Worm (Caenorhabditis elegans) whole organism, early embryonic: ENCODE measurements around the gene F59A2.5.

Experiments
- B0310.2 ChIP-seq: sonication (generic microtip); optimal IDR thresholded peaks from 2 replicates; lab custom pipeline; 2016; ENCODE audit warnings: mild to moderate bottlenecking, missing genetic modification characterization, missing compliant biosample characterization
- F13C5.2 ChIP-seq: sonication (generic microtip); optimal IDR thresholded peaks from 2 replicates; lab custom pipeline; 2017; ENCODE audit warnings: mild to moderate bottlenecking, missing genetic modification characterization, inconsistent platforms, missing compliant biosample characterization
- aly-1 ChIP-seq: sonication (generic microtip); optimal IDR thresholded peaks from 2 replicates; lab custom pipeline; 2016; ENCODE audit warnings: missing genetic modification characterization, missing compliant biosample characterization
- ama-1 ChIP-seq: fragments of 150-350 bp; optimal IDR thresholded peaks from 2 replicates; lab custom pipeline; 2014
- ceh-13 ChIP-seq: fragments of 200-800 bp; sonication (Bioruptor generic); optimal IDR thresholded peaks from 2 replicates; lab custom pipeline; 2018; ENCODE audit warnings: mild to moderate bottlenecking, missing genetic modification characterization, missing compliant biosample characterization
- ceh-36 ChIP-seq: sonication (generic microtip); optimal IDR thresholded peaks from 2 replicates; lab custom pipeline; 2016; ENCODE audit warnings: missing genetic modification characterization, inconsistent platforms, missing compliant biosample characterization
- ets-7 ChIP-seq: sonication (generic microtip); optimal IDR thresholded peaks from 2 replicates; lab custom pipeline; 2016; ENCODE audit warnings: missing genotype, missing genetic modification characterization, missing compliant biosample characterization
- flt-1 ChIP-seq: fragments of 200-800 bp; sonication (Bioruptor generic); IDR thresholded peaks from 2 replicates; pipeline ENCODE4 v1.3.6; 2022; ENCODE audit warnings: missing genetic modification characterization, missing compliant biosample characterization
- hmbx-1 ChIP-seq: sonication (generic microtip); optimal IDR thresholded peaks from 2 replicates; lab custom pipeline; 2016; ENCODE audit warnings: mild to moderate bottlenecking, missing genetic modification characterization, missing compliant biosample characterization
- hmg-4 ChIP-seq: fragments of 200-800 bp; sonication (Bioruptor generic); optimal IDR thresholded peaks from 2 replicates; lab custom pipeline; 2018; ENCODE audit warnings: mild to moderate bottlenecking, missing genetic modification characterization, missing compliant biosample characterization
- hnd-1 ChIP-seq: sonication (generic microtip); optimal IDR thresholded peaks from 2 replicates; lab custom pipeline; 2016; ENCODE audit warnings: missing genetic modification characterization, missing compliant biosample characterization
- pes-1 ChIP-seq: fragments of 200-800 bp; sonication (Bioruptor generic); IDR thresholded peaks from 2 replicates; pipeline ENCODE4 v1.3.6; 2022; ENCODE audit warnings: missing genetic modification reagents, missing genetic modification characterization, missing compliant biosample characterization
- scrt-1 ChIP-seq: fragments of 200-800 bp; sonication (Bioruptor generic); IDR thresholded peaks from 2 replicates; pipeline ENCODE4 v1.3.6; 2022; ENCODE audit warnings: missing genetic modification characterization, missing compliant biosample characterization
- sea-1 ChIP-seq: fragments of 200-800 bp; sonication (Bioruptor generic); conservative IDR thresholded peaks from 2 replicates; pipeline ENCODE4 v1.3.6; 2022; ENCODE audit warnings: missing genetic modification characterization, missing compliant biosample characterization
- tbx-11 ChIP-seq: fragments of 200-800 bp; sonication (Bioruptor generic); IDR thresholded peaks from 2 replicates; pipeline ENCODE4 v1.3.6; 2022; ENCODE audit warnings: missing genetic modification characterization, missing compliant biosample characterization
- tbx-37 ChIP-seq: fragments of 200-800 bp; sonication (Bioruptor generic); conservative IDR thresholded peaks from 2 replicates; pipeline ENCODE4 v1.3.6; 2022; ENCODE audit warnings: missing genetic modification reagents, missing genetic modification characterization, missing compliant biosample characterization
- tra-4 ChIP-seq: sonication (generic microtip); optimal IDR thresholded peaks from 2 replicates; lab custom pipeline; 2017; ENCODE audit warnings: missing genetic modification characterization, missing compliant biosample characterization

F59A2.5 gene

DNA sequence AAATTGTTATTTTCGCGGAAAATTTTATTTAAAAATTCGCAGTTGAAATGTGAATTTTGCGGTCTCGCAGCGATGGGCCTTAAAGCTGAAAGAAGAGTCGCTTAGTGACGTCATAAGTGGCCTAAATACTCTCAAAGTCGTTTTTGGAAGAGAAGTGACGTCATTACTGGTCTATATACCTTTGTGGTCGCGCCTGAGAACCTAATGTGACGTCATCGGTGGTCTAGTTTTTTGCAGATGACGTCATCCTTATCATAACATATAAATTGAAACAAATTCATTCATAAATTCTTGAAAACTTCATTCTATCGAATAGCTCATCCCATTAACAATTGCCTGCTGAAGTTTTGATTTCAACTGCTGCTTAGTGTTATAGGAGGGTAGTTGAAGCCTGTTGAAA is 27.5 kb upstream of the F59A2.5 start:
- TF ChIP-seq ceh-36: no peak
- no peak for TF ChIP-seq tbx-11 (GFP tag; lab: Robert Waterston, UW)
- no peak for TF ChIP-seq hmg-4
- no peak for TF ChIP-seq flt-1 (GFP tag; lab: Robert Waterston, UW)
- no peak for TF ChIP-seq pes-1 (GFP tag; lab: Robert Waterston, UW)
- no peak for TF ChIP-seq ets-7 (tag; lab: Kevin White, UChicago)
- TF ChIP-seq F13C5.2 (tag; lab: Kevin White, UChicago): no peak
- no peak for TF ChIP-seq aly-1 (tag; lab: Kevin White, UChicago)
- no peak for TF ChIP-seq ama-1 (lab: Kevin White, UChicago)
- no peak for TF ChIP-seq hmbx-1 (tag; lab: Kevin White, UChicago)
- TF ChIP-seq ceh-13 (GFP tag; lab: Kevin White, UChicago): no peak
- no peak for TF ChIP-seq B0310.2 (tag; lab: Kevin White, UChicago)
- no peak for TF ChIP-seq tra-4 (tag; lab: Kevin White, UChicago)

DNA sequence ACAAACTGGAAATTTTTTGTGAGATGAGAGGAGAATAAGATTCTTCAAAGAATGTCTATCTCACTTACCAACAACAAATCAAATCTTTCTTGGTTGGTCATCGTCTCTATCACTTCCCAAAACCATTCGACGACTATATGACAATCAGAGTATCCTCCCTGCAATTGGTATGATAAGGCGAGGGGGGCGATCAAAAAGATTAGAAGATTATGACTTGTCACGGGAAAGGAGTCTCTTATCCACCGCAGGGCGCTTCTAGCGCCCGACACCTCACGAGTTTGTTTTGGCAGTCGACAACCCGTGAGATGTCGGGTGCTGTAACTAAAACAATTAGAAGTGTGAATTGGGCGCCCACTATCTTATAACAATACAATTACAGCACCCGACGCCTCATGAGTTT is 27.0 kb upstream of the F59A2.5 start:
- TF ChIP-seq hmg-4: no peak
- no peak for TF ChIP-seq ceh-13 (GFP tag; lab: Kevin White, UChicago)
- no peak for TF ChIP-seq F13C5.2 (tag; lab: Kevin White, UChicago)
- TF ChIP-seq ceh-36: no peak
- no peak for TF ChIP-seq tbx-37 (GFP tag; lab: Robert Waterston, UW)
- no peak for TF ChIP-seq ets-7 (tag; lab: Kevin White, UChicago)
- TF ChIP-seq B0310.2 (tag; lab: Kevin White, UChicago): no peak
- TF ChIP-seq ama-1 (lab: Kevin White, UChicago): no peak
- no peak for TF ChIP-seq sea-1 (GFP tag; lab: Robert Waterston, UW)
- TF ChIP-seq flt-1 (GFP tag; lab: Robert Waterston, UW): no peak
- TF ChIP-seq tra-4 (tag; lab: Kevin White, UChicago): no peak
- TF ChIP-seq tbx-11 (GFP tag; lab: Robert Waterston, UW): no peak
- no peak for TF ChIP-seq hnd-1 (tag; lab: Kevin White, UChicago)
- TF ChIP-seq aly-1 (tag; lab: Kevin White, UChicago): no peak
- no peak for TF ChIP-seq scrt-1
- no peak for TF ChIP-seq hmbx-1 (tag; lab: Kevin White, UChicago)
- TF ChIP-seq pes-1 (GFP tag; lab: Robert Waterston, UW): no peak

- TF ChIP-seq sea-1 (GFP tag; lab: Robert Waterston, UW) (no peak), B0310.2 (tag; lab: Kevin White, UChicago) (no peak), F13C5.2 (tag; lab: Kevin White, UChicago) (no peak), scrt-1 (no peak), ceh-13 (GFP tag; lab: Kevin White, UChicago) (no peak), pes-1 (GFP tag; lab: Robert Waterston, UW) (no peak), ama-1 (lab: Kevin White, UChicago) (no peak), tbx-11 (GFP tag; lab: Robert Waterston, UW) (no peak), tbx-37 (GFP tag; lab: Robert Waterston, UW) (no peak), tra-4 (tag; lab: Kevin White, UChicago) (no peak), hmg-4 (no peak)
Observed at ce11 chrIII:3381866-3382265, 22.8 kb upstream of the F59A2.5 start.

DNA sequence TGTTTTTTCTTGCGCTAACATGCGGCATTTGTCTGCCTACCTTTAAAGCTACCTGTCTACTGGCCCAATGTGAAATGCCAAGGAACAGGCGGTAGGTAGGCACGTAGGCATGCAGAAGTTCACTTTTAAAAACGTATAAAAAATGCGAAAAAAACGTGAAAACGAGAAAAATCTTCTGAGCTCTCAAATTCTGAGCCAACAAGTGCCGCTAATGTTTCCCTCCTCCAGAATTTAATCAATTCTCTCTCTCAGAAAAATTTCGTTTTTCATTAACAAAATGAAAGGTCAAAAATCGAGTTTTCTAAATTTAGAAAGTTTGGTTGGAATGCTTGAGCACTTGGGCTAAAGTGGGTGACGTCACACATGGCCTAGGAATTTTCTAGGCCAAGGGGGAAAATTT is 22.2 kb upstream of the F59A2.5 start:
- TF ChIP-seq hmbx-1 (tag; lab: Kevin White, UChicago) (no peak), tbx-11 (GFP tag; lab: Robert Waterston, UW) (no peak), scrt-1 (no peak), B0310.2 (tag; lab: Kevin White, UChicago) (no peak), pes-1 (GFP tag; lab: Robert Waterston, UW) (no peak), hnd-1 (tag; lab: Kevin White, UChicago) (no peak), tbx-37 (GFP tag; lab: Robert Waterston, UW) (no peak), F13C5.2 (tag; lab: Kevin White, UChicago) (no peak), ets-7 (tag; lab: Kevin White, UChicago) (no peak), hmg-4 (no peak), ama-1 (lab: Kevin White, UChicago) (no peak), ceh-36 (no peak), sea-1 (GFP tag; lab: Robert Waterston, UW) (no peak), ceh-13 (GFP tag; lab: Kevin White, UChicago) (no peak), aly-1 (tag; lab: Kevin White, UChicago) (no peak), tra-4 (tag; lab: Kevin White, UChicago) (no peak)

- TF ChIP-seq ceh-36 (peak; percentile 52), scrt-1 (peak; percentile 66), pes-1 (GFP tag; lab: Robert Waterston, UW) (peak; percentile 78), tbx-11 (GFP tag; lab: Robert Waterston, UW) (peak; percentile 57; the same call in 1 of the 2 replicates), hmg-4 (peak; percentile 58), hmbx-1 (tag; lab: Kevin White, UChicago) (no peak), flt-1 (GFP tag; lab: Robert Waterston, UW) (0 out of 2 replicates have a peak, but pooled peaks have one; percentile 19), ets-7 (tag; lab: Kevin White, UChicago) (no peak)
Observed at ce11 chrIII:3389426-3390020, 15.1 kb upstream of the F59A2.5 start, which contains the start of the genes elmd-1 and hecw-1. elmd-1 (plus strand) TSS chrIII:3389919. hecw-1 (minus strand) TSS chrIII:3389970.

DNA sequence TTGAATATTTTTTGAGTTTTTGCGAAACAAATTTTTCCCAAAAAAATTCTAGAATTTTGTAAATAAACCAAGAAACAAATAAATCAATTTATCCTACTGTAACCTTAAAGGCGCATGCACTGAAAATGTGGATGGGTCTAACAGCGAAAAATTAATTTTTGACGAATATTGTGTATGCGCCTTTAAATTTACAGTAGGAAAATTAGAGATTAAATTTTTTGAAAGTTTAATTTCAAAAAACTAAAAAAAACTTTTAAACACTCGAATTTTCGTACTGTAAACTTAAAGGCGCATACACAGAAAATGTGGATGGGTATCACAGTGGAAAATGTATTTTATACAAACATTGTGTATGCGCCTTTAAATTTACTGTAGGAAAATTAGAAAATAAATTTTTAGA is 14.5 kb upstream of the F59A2.5 start:
- no peak for TF ChIP-seq ama-1 (lab: Kevin White, UChicago)
- TF ChIP-seq tbx-37 (GFP tag; lab: Robert Waterston, UW): no peak
- no peak for TF ChIP-seq ceh-13 (GFP tag; lab: Kevin White, UChicago)
- TF ChIP-seq hmg-4: no peak
- no peak for TF ChIP-seq pes-1 (GFP tag; lab: Robert Waterston, UW)
- TF ChIP-seq sea-1 (GFP tag; lab: Robert Waterston, UW): no peak
- no peak for TF ChIP-seq flt-1 (GFP tag; lab: Robert Waterston, UW)
- no peak for TF ChIP-seq hnd-1 (tag; lab: Kevin White, UChicago)
- TF ChIP-seq tra-4 (tag; lab: Kevin White, UChicago): no peak
- TF ChIP-seq tbx-11 (GFP tag; lab: Robert Waterston, UW): no peak
